Worm (Caenorhabditis elegans) whole organism, midembryonic: Measurements from ENCODE around the gene F57G12.1.

Experiments used
- T22C8.4 ChIP-seq: fragments of 200-800 bp; sonication (Bioruptor generic); IDR thresholded peaks from 2 replicates; pipeline ENCODE4 v1.3.6; 2022; ENCODE audit warnings: missing genetic modification characterization, missing compliant biosample characterization
- cog-1 ChIP-seq: sonication (generic microtip); optimal IDR thresholded peaks from 2 replicates; lab custom pipeline; 2016; ENCODE audit warnings: missing genetic modification characterization, missing compliant biosample characterization
- flt-1 ChIP-seq: fragments of 200-800 bp; sonication (Bioruptor generic); IDR thresholded peaks from 2 replicates; pipeline ENCODE4 v1.3.6; 2022; ENCODE audit warnings: missing genetic modification characterization, missing compliant biosample characterization
- klf-2 ChIP-seq: fragments of 200-800 bp; sonication (Bioruptor generic); conservative IDR thresholded peaks from 2 replicates; pipeline ENCODE4 v1.3.6; 2022; ENCODE audit warnings: missing genetic modification reagents, missing genetic modification characterization, missing compliant biosample characterization
- ref-1 ChIP-seq: fragments of 200-800 bp; sonication (Bioruptor generic); conservative IDR thresholded peaks from 2 replicates; pipeline ENCODE4 v1.3.6; 2022; ENCODE audit warnings: missing genetic modification reagents, missing genetic modification characterization, missing compliant biosample characterization
- ztf-23 ChIP-seq: fragments of 200-800 bp; sonication (Bioruptor generic); IDR thresholded peaks from 2 replicates; pipeline ENCODE4 v1.3.6; 2022; ENCODE audit warnings: missing genetic modification reagents, missing genetic modification characterization, missing compliant biosample characterization
- ztf-29 ChIP-seq: fragments of 200-800 bp; sonication (Bioruptor generic); IDR thresholded peaks from 2 replicates; pipeline ENCODE4 v1.3.6; 2022; ENCODE audit warnings: missing genetic modification reagents, missing genetic modification characterization, missing compliant biosample characterization

DNA sequence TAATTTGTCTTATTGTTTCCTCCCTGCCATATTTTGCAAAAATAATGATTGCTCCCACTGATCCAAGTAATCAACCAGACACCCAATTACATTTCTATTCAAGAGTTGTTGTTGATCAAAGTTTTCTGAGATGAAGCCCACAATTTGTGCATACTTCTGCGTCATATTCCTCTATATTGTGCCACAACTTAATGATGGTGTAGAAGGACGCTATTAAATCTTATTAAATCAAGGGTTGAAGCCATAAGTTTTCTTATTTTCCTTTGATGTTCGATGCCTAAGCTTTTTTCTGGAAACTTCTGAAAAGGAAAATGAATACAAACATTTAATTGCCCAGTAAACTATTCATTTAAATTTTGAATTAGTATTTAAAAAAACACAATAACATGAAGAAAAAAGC, 2.7 kb downstream of the F57G12.1 start:
- no peak for TF ChIP-seq ztf-23 (GFP tag; lab: Robert Waterston, UW)
- no peak for TF ChIP-seq flt-1 (GFP tag; lab: Robert Waterston, UW)
- TF ChIP-seq klf-2 (GFP tag; lab: Robert Waterston, UW): no peak
- no peak for TF ChIP-seq T22C8.4 (GFP tag; lab: Robert Waterston, UW)
- TF ChIP-seq cog-1 (tag; lab: Kevin White, UChicago): no peak
- TF ChIP-seq ztf-29 (GFP tag; lab: Robert Waterston, UW): no peak
- TF ChIP-seq ref-1 (GFP tag; lab: Robert Waterston, UW): no peak
